Worm (Caenorhabditis elegans) whole organism, L4/young adult: ENCODE results near the gene C49C8.6.

Source experiments
- W03F9.2 ChIP-seq: fragments of 150-350 bp; optimal IDR thresholded peaks from 2 replicates; lab custom pipeline; 2014; ENCODE audit warnings: missing biosample characterization, missing genetic modification characterization
- dao-5 ChIP-seq: sonication (generic microtip); optimal IDR thresholded peaks from 2 replicates; lab custom pipeline; 2016; ENCODE audit warnings: missing genotype, missing genetic modification characterization, moderate library complexity, missing compliant biosample characterization
- him-1 ChIP-seq: sonication (generic microtip); optimal IDR thresholded peaks from 2 replicates; lab custom pipeline; 2016; ENCODE audit warnings: missing genotype, missing genetic modification reagents, missing genetic modification characterization, missing compliant biosample characterization

C49C8.6 gene

ce11 chrIV:8653592-8653991, 4.4 kb downstream of the C49C8.6 start, which contains the start of gene C49C8.5:
C49C8.5 (minus strand) TSS chrIV:8653664.
- TF ChIP-seq W03F9.2 (tag; lab: Kevin White, UChicago) (no peak), dao-5 (tag; lab: Kevin White, UChicago) (no peak), him-1 (no peak)

ce11 chrIV:8651835-8652234, 6.2 kb downstream of the C49C8.6 start, which contains the start of gene C49C8.8:
C49C8.8 (plus strand) TSS chrIV:8652135.
- TF ChIP-seq dao-5 (tag; lab: Kevin White, UChicago) (no peak), him-1 (no peak), W03F9.2 (tag; lab: Kevin White, UChicago) (no peak)

ce11 chrIV:8650696-8651095, 7.3 kb downstream of the C49C8.6 start, which contains the start of gene C49C8.2:
C49C8.2 (plus strand) TSS chrIV:8651088.
- TF ChIP-seq W03F9.2 (tag; lab: Kevin White, UChicago) (no peak), him-1 (no peak), dao-5 (tag; lab: Kevin White, UChicago) (no peak)

- TF ChIP-seq him-1 (no peak), W03F9.2 (tag; lab: Kevin White, UChicago) (no peak), dao-5 (tag; lab: Kevin White, UChicago) (no peak)
Observed at ce11 chrIV:8648502-8648901, 9.5 kb downstream of the C49C8.6 start, which contains the start of gene cyp-33E1. cyp-33E1 (minus strand) TSS chrIV:8648602.

ce11 chrIV:8644432-8644831, 13.6 kb downstream of the C49C8.6 start, which contains the start of gene C49C8.3:
C49C8.3 (plus strand) TSS chrIV:8644732.
- no peak for TF ChIP-seq W03F9.2 (tag; lab: Kevin White, UChicago)
- TF ChIP-seq dao-5 (tag; lab: Kevin White, UChicago), result no peak
- no peak for TF ChIP-seq him-1

ce11 chrIV:8638761-8639160, 19.3 kb downstream of the C49C8.6 start, which contains the start of gene F42A9.9:
F42A9.9 (minus strand) TSS chrIV:8638861.
- TF ChIP-seq W03F9.2 (tag; lab: Kevin White, UChicago), result no peak
- TF ChIP-seq him-1, result no peak
- no peak for TF ChIP-seq dao-5 (tag; lab: Kevin White, UChicago)

ce11 chrIV:8631033-8631432, 27.0 kb downstream of the C49C8.6 start, which contains the start of gene dgk-4:
dgk-4 (plus strand) TSS chrIV:8631333.
- TF ChIP-seq dao-5 (tag; lab: Kevin White, UChicago), result no peak

ce11 chrIV:8630243-8630642, 27.8 kb downstream of the C49C8.6 start:
- no peak for TF ChIP-seq dao-5 (tag; lab: Kevin White, UChicago)
- TF ChIP-seq W03F9.2 (tag; lab: Kevin White, UChicago), result no peak
- TF ChIP-seq him-1, result no peak

ce11 chrIV:8629609-8630052, 28.4 kb downstream of the C49C8.6 start:
- TF ChIP-seq W03F9.2 (tag; lab: Kevin White, UChicago), result no peak
- peak; percentile 67 for TF ChIP-seq him-1
- no peak for TF ChIP-seq dao-5 (tag; lab: Kevin White, UChicago)

ce11 chrIV:8628262-8628661, 29.8 kb downstream of the C49C8.6 start:
- TF ChIP-seq dao-5 (tag; lab: Kevin White, UChicago), result no peak
- TF ChIP-seq him-1, result no peak
- no peak for TF ChIP-seq W03F9.2 (tag; lab: Kevin White, UChicago)

ce11 chrIV:8627328-8627727, 30.7 kb downstream of the C49C8.6 start, which contains the start of gene F42A9.11:
F42A9.11 (plus strand) TSS chrIV:8627637.
- TF ChIP-seq W03F9.2 (tag; lab: Kevin White, UChicago) (no peak), him-1 (no peak), dao-5 (tag; lab: Kevin White, UChicago) (no peak)

ce11 chrIV:8626294-8626693, 31.7 kb downstream of the C49C8.6 start:
- TF ChIP-seq him-1, result no peak
- no peak for TF ChIP-seq dao-5 (tag; lab: Kevin White, UChicago)
- no peak for TF ChIP-seq W03F9.2 (tag; lab: Kevin White, UChicago)

- TF ChIP-seq him-1 (no peak), dao-5 (tag; lab: Kevin White, UChicago) (no peak), W03F9.2 (tag; lab: Kevin White, UChicago) (no peak)
Observed at ce11 chrIV:8625730-8626129, 32.3 kb downstream of the C49C8.6 start.

ce11 chrIV:8620102-8620733, 37.8 kb downstream of the C49C8.6 start, which contains the start of gene lin-49:
lin-49 (plus strand) TSS chrIV:8620683.
- TF ChIP-seq him-1 (no peak), W03F9.2 (tag; lab: Kevin White, UChicago) (peak; percentile 61)
